Worm (Caenorhabditis elegans): ENCODE results near the gene nnt-1.

nnt-1 gene

ce11 chrX:6097551-6097950, 24.6 kb upstream of the nnt-1 start, which contains the start of gene C15H9.4 (continued):
- no peak for TF ChIP-seq lsy-27 (tag; optimal IDR thresholded peaks at IDR 0.05; ENCODE audit: borderline replicate concordance, insufficient read depth)
- no peak for TF ChIP-seq attf-5 (GFP tag; optimal IDR thresholded peaks at IDR 0.05)
- no peak for TF ChIP-seq bed-2 (GFP tag; IDR thresholded peaks at IDR 0.05)
- TF ChIP-seq die-1 (tag; optimal IDR thresholded peaks at IDR 0.05) = no peak
- no peak for TF ChIP-seq dpl-1 (GFP tag; optimal IDR thresholded peaks at IDR 0.05)
- TF ChIP-seq dpff-1 (tag; optimal IDR thresholded peaks at IDR 0.05) = no peak
- no peak for TF ChIP-seq ceh-91 (GFP tag; IDR thresholded peaks at IDR 0.05)
- no peak for TF ChIP-seq rcor-1 (GFP tag; IDR thresholded peaks at IDR 0.05)
- TF ChIP-seq ets-4 (GFP tag; optimal IDR thresholded peaks at IDR 0.05) = no peak
- TF ChIP-seq nhr-80 (tag; optimal IDR thresholded peaks at IDR 0.05) = no peak
- TF ChIP-seq ZK185.1 (tag; optimal IDR thresholded peaks at IDR 0.05; ENCODE audit: poor library complexity, severe bottlenecking) = no peak
- TF ChIP-seq ceh-79 (tag; optimal IDR thresholded peaks at IDR 0.05) = no peak
- TF ChIP-seq egl-44 (GFP tag; IDR thresholded peaks at IDR 0.05) = no peak
- TF ChIP-seq ztf-22 (GFP tag; optimal IDR thresholded peaks at IDR 0.05) = no peak
- no peak for TF ChIP-seq B0336.3 (GFP tag; IDR thresholded peaks at IDR 0.05)
- no peak for TF ChIP-seq K11D2.4 (GFP tag; IDR thresholded peaks at IDR 0.05)
- no peak for TF ChIP-seq akir-1 (GFP tag; optimal IDR thresholded peaks at IDR 0.05)
- TF ChIP-seq madf-10 (tag; optimal IDR thresholded peaks at IDR 0.05) = no peak
- TF ChIP-seq T26A5.8 (tag; optimal IDR thresholded peaks at IDR 0.05) = no peak
- no peak for TF ChIP-seq F57C9.4 (tag; optimal IDR thresholded peaks at IDR 0.05)
- TF ChIP-seq nhr-27 (tag; optimal IDR thresholded peaks at IDR 0.05) = no peak
- TF ChIP-seq somi-1 (GFP tag; optimal IDR thresholded peaks at IDR 0.05) = no peak
- no peak for TF ChIP-seq pha-4 (tag; optimal IDR thresholded peaks at IDR 0.05)
- TF ChIP-seq dox-1 (GFP tag; IDR thresholded peaks at IDR 0.05) = 0 out of 2 replicates have a peak, but pooled peaks have one; percentile 22
- no peak for TF ChIP-seq aptf-3 (GFP tag; IDR thresholded peaks at IDR 0.05)
- TF ChIP-seq zfh-2 (GFP tag; conservative IDR thresholded peaks at IDR 0.05) = peak; percentile 31; the same call in 1 of the 2 replicates
- no peak for TF ChIP-seq F55B11.4 (tag; optimal IDR thresholded peaks at IDR 0.05; ENCODE audit: borderline replicate concordance, insufficient read depth)
- TF ChIP-seq F49E8.2 (tag; optimal IDR thresholded peaks at IDR 0.05; ENCODE audit: insufficient read depth) = no peak
- no peak for TF ChIP-seq unc-62 (GFP tag; optimal IDR thresholded peaks at IDR 0.05)
- no peak for TF ChIP-seq gei-17 (GFP tag; optimal IDR thresholded peaks at IDR 0.05)
- no peak for TF ChIP-seq ama-1 (optimal IDR thresholded peaks at IDR 0.05)
- no peak for TF ChIP-seq ama-1 (GFP tag; optimal IDR thresholded peaks at IDR 0.05)
- TF ChIP-seq madf-3 (GFP tag; IDR thresholded peaks at IDR 0.05) = no peak
- TF ChIP-seq K12H6.12 (tag; optimal IDR thresholded peaks at IDR 0.05) = no peak
- no peak for TF ChIP-seq hsf-1 (GFP tag; IDR thresholded peaks at IDR 0.05)
- no peak for TF ChIP-seq C17E4.6 (GFP tag; IDR thresholded peaks at IDR 0.05)
- no peak for TF ChIP-seq ztf-25 (GFP tag; IDR thresholded peaks at IDR 0.05)

- TF ChIP-seq nhr-80 (tag; optimal IDR thresholded peaks at IDR 0.05) (peak; percentile 66), ceh-40 (GFP tag; IDR thresholded peaks at IDR 0.05) (no peak), unc-62 (GFP tag; optimal IDR thresholded peaks at IDR 0.05) (peak; percentile 53)
Observed at ce11 chrX:6098420-6098819, 23.7 kb upstream of the nnt-1 start.
